Fruit fly (Drosophila melanogaster) whole organism, embryonic: Measurements from ENCODE around the gene CG11986.
A peak's percentile ranks its signal among the peaks of the same experiment; 100 is the strongest.

Source experiments
- Atf-2 ChIP-seq: fragments of 200-800 bp; sonication (Bioruptor generic); optimal IDR thresholded peaks from 2 replicates; lab custom pipeline; 2016; ENCODE audit warnings: missing biosample characterization, missing genetic modification characterization
- Bgb ChIP-seq: fragments of 200-800 bp; sonication (Bioruptor generic); IDR thresholded peaks from 2 replicates; pipeline ENCODE4 v1.3.6; 2022; ENCODE audit warnings: missing biosample characterization, missing genetic modification characterization; ENCODE audit not compliant: partially characterized antibody
- CG10431 ChIP-seq: fragments of 200-800 bp; sonication (Bioruptor generic); optimal IDR thresholded peaks from 3 replicates; lab custom pipeline; 2018; ENCODE audit warnings: missing biosample characterization, mild to moderate bottlenecking, missing genetic modification characterization
- CG10959 ChIP-seq: fragments of 200-800 bp; sonication (Bioruptor generic); IDR thresholded peaks from 2 replicates; pipeline ENCODE4 v1.3.6; 2022; ENCODE audit warnings: missing biosample characterization, missing genetic modification characterization
- CG10979 ChIP-seq: fragments of 200-800 bp; sonication (Bioruptor generic); optimal IDR thresholded peaks from 2 replicates; lab custom pipeline; 2018; ENCODE audit warnings: missing biosample characterization, mild to moderate bottlenecking, missing genetic modification characterization, moderate library complexity
- CG12155 ChIP-seq: fragments of 200-800 bp; sonication (Bioruptor generic); optimal IDR thresholded peaks from 3 replicates; lab custom pipeline; 2016; ENCODE audit warnings: missing biosample characterization, missing genetic modification characterization
- CG12219 ChIP-seq: fragments of 200-800 bp; sonication (Bioruptor generic); optimal IDR thresholded peaks from 3 replicates; lab custom pipeline; 2018; ENCODE audit warnings: missing biosample characterization, mild to moderate bottlenecking, missing genetic modification characterization
- CG17359 ChIP-seq: fragments of 200-800 bp; sonication (Bioruptor generic); optimal IDR thresholded peaks from 3 replicates; lab custom pipeline; 2018; ENCODE audit warnings: missing biosample characterization, mild to moderate bottlenecking, missing genetic modification characterization, moderate library complexity
- CG18476 ChIP-seq: fragments of 200-800 bp; sonication (Bioruptor generic); optimal IDR thresholded peaks from 2 replicates; lab custom pipeline; 2016; ENCODE audit warnings: missing biosample characterization, mild to moderate bottlenecking, missing genetic modification characterization
- CG18599 ChIP-seq: fragments of 200-800 bp; sonication (Bioruptor generic); optimal IDR thresholded peaks from 3 replicates; lab custom pipeline; 2017; ENCODE audit warnings: missing biosample characterization, missing genetic modification characterization, mild to moderate bottlenecking, moderate library complexity, missing genetic modification reagents
- CG18619 ChIP-seq: fragments of 200-800 bp; sonication (Bioruptor generic); optimal IDR thresholded peaks from 3 replicates; lab custom pipeline; 2017; ENCODE audit warnings: missing biosample characterization, mild to moderate bottlenecking, missing genetic modification characterization
- CG2129 ChIP-seq: fragments of 200-800 bp; sonication (Bioruptor generic); IDR thresholded peaks from 2 replicates; pipeline ENCODE4 v1.3.6; 2022; ENCODE audit warnings: missing biosample characterization, missing genetic modification characterization; ENCODE audit not compliant: partially characterized antibody
- CG31224 ChIP-seq: fragments of 200-800 bp; sonication (Bioruptor generic); IDR thresholded peaks from 2 replicates; pipeline ENCODE4 v1.3.6; 2022; ENCODE audit warnings: missing biosample characterization, missing genetic modification characterization
- CG34224 ChIP-seq: fragments of 200-800 bp; sonication (Bioruptor generic); IDR thresholded peaks from 3 replicates; pipeline ENCODE4 v1.3.6; 2022; ENCODE audit warnings: missing biosample characterization, missing genetic modification characterization; ENCODE audit not compliant: partially characterized antibody
- CG6175 ChIP-seq: fragments of 200-800 bp; sonication (Bioruptor generic); IDR thresholded peaks from 3 replicates; pipeline ENCODE4 v1.3.6; 2022; ENCODE audit warnings: missing biosample characterization, missing genetic modification characterization
- CG6272 ChIP-seq: fragments of 200-800 bp; sonication (Bioruptor generic); IDR thresholded peaks from 2 replicates; pipeline ENCODE4 v1.3.6; 2022; ENCODE audit warnings: missing biosample characterization, missing genetic modification characterization
- CG6791 ChIP-seq: fragments of 200-800 bp; sonication (Bioruptor generic); IDR thresholded peaks from 3 replicates; pipeline ENCODE4 v1.3.6; 2022; ENCODE audit warnings: missing biosample characterization, missing genetic modification characterization; ENCODE audit not compliant: partially characterized antibody
- CG8089 ChIP-seq: fragments of 200-800 bp; sonication (Bioruptor generic); optimal IDR thresholded peaks from 3 replicates; lab custom pipeline; 2016; ENCODE audit warnings: missing biosample characterization, missing genetic modification characterization
- Camta ChIP-seq: fragments of 200-800 bp; sonication (Bioruptor generic); optimal IDR thresholded peaks from 2 replicates; lab custom pipeline; 2016; ENCODE audit warnings: missing biosample characterization, missing genetic modification characterization
- Dip2 ChIP-seq: fragments of 200-800 bp; sonication (Bioruptor generic); IDR thresholded peaks from 2 replicates; pipeline ENCODE4 v1.3.6; 2022; ENCODE audit warnings: missing biosample characterization, missing genetic modification characterization
- Drgx ChIP-seq: fragments of 200-800 bp; sonication (Bioruptor generic); IDR thresholded peaks from 2 replicates; pipeline ENCODE4 v1.3.6; 2022; ENCODE audit warnings: missing biosample characterization, missing genetic modification characterization
- HLH54F ChIP-seq: fragments of 200-800 bp; sonication (Bioruptor generic); optimal IDR thresholded peaks from 3 replicates; lab custom pipeline; 2016; ENCODE audit warnings: missing biosample characterization, missing genetic modification characterization
- MBD-R2 ChIP-seq: fragments of 200-800 bp; sonication (Bioruptor generic); IDR thresholded peaks from 2 replicates; pipeline ENCODE4 v1.3.6; 2022; ENCODE audit warnings: missing biosample characterization, missing genetic modification characterization
- Myb ChIP-seq: fragments of 200-800 bp; sonication (Bioruptor generic); optimal IDR thresholded peaks from 2 replicates; lab custom pipeline; 2016; ENCODE audit warnings: missing biosample characterization, missing genetic modification characterization
- NC2β ChIP-seq: fragments of 200-800 bp; sonication (Bioruptor generic); optimal IDR thresholded peaks from 2 replicates; lab custom pipeline; 2016; ENCODE audit warnings: missing biosample characterization, missing genetic modification characterization
- NFAT ChIP-seq: fragments of 200-800 bp; sonication (Bioruptor generic); IDR thresholded peaks from 2 replicates; pipeline ENCODE4 v1.3.6; 2022; ENCODE audit warnings: missing biosample characterization, missing genetic modification characterization
- Nf-YC ChIP-seq: fragments of 200-800 bp; optimal IDR thresholded peaks from 3 replicates; lab custom pipeline; 2019; ENCODE audit warnings: missing biosample characterization, mild to moderate bottlenecking, missing genetic modification characterization, moderate library complexity
- Oli ChIP-seq: fragments of 200-800 bp; sonication (Bioruptor generic); optimal IDR thresholded peaks from 2 replicates; lab custom pipeline; 2018; ENCODE audit warnings: missing biosample characterization, mild to moderate bottlenecking, missing genetic modification characterization, moderate library complexity
- Rfx ChIP-seq: fragments of 200-800 bp; sonication (Bioruptor generic); IDR thresholded peaks from 2 replicates; pipeline ENCODE4 v1.3.6; 2022; ENCODE audit warnings: missing biosample characterization, missing genetic modification characterization
- Side ChIP-seq: fragments of 200-800 bp; sonication (Bioruptor generic); optimal IDR thresholded peaks from 2 replicates; lab custom pipeline; 2016; ENCODE audit warnings: missing biosample characterization, missing genetic modification characterization
- Xbp1 ChIP-seq: fragments of 200-800 bp; sonication (Bioruptor generic); optimal IDR thresholded peaks from 3 replicates; lab custom pipeline; 2016; ENCODE audit warnings: missing biosample characterization, mild to moderate bottlenecking, missing genetic modification characterization
- al ChIP-seq: fragments of 200-800 bp; sonication (Bioruptor generic); IDR thresholded peaks from 2 replicates; pipeline ENCODE4 v1.3.6; 2022; ENCODE audit warnings: missing biosample characterization, missing genetic modification characterization
- ara ChIP-seq: fragments of 200-800 bp; sonication (Bioruptor generic); IDR thresholded peaks from 2 replicates; pipeline ENCODE4 v1.3.6; 2022; ENCODE audit warnings: missing biosample characterization, missing genetic modification characterization
- az2 ChIP-seq: fragments of 200-800 bp; sonication (Bioruptor generic); optimal IDR thresholded peaks from 3 replicates; lab custom pipeline; 2016; ENCODE audit warnings: missing biosample characterization, missing genetic modification characterization
- chif ChIP-seq, 2 experiments: fragments of 200-800 bp; sonication (Bioruptor generic); optimal IDR thresholded peaks; 3 replicates each; lab custom pipeline; 2016; ENCODE audit warnings: missing biosample characterization in 2 of 2, missing genetic modification characterization in 2 of 2
- ci ChIP-seq: fragments of 200-800 bp; sonication (Bioruptor generic); IDR thresholded peaks from 3 replicates; pipeline ENCODE4 v1.3.6; 2022; ENCODE audit warnings: missing biosample characterization, missing genetic modification characterization
- dm ChIP-seq: fragments of 200-800 bp; sonication (Bioruptor generic); optimal IDR thresholded peaks from 3 replicates; lab custom pipeline; 2016; ENCODE audit warnings: missing biosample characterization, missing genetic modification characterization
- eyg ChIP-seq: fragments of 200-800 bp; sonication (Bioruptor generic); optimal IDR thresholded peaks from 3 replicates; lab custom pipeline; 2016; ENCODE audit warnings: missing biosample characterization, missing genetic modification characterization
- grau ChIP-seq: fragments of 200-800 bp; optimal IDR thresholded peaks from 3 replicates; lab custom pipeline; 2019; ENCODE audit warnings: missing biosample characterization, mild to moderate bottlenecking, missing genetic modification characterization, moderate library complexity
- ind ChIP-seq: fragments of 200-800 bp; sonication (Bioruptor generic); optimal IDR thresholded peaks from 3 replicates; lab custom pipeline; 2016; ENCODE audit warnings: missing biosample characterization, missing genetic modification characterization
- insv ChIP-seq, 2 experiments: fragments of 200-800 bp; sonication (Bioruptor generic); optimal IDR thresholded peaks; 3 replicates each; lab custom pipeline; 2016 to 2018; ENCODE audit warnings: missing biosample characterization in 2 of 2, missing genetic modification characterization in 2 of 2
- lbe ChIP-seq: fragments of 200-800 bp; sonication (Bioruptor generic); optimal IDR thresholded peaks from 2 replicates; lab custom pipeline; 2016; ENCODE audit warnings: missing biosample characterization, mild to moderate bottlenecking, missing genetic modification characterization
- mam ChIP-seq: fragments of 200-800 bp; sonication (Bioruptor generic); optimal IDR thresholded peaks from 3 replicates; lab custom pipeline; 2016; ENCODE audit warnings: missing biosample characterization, missing genetic modification characterization
- org-1 ChIP-seq: fragments of 200-800 bp; sonication (Bioruptor generic); optimal IDR thresholded peaks from 2 replicates; lab custom pipeline; 2017; ENCODE audit warnings: missing biosample characterization, missing genetic modification characterization
- otp ChIP-seq: fragments of 200-800 bp; sonication (Bioruptor generic); IDR thresholded peaks from 3 replicates; pipeline ENCODE4, ENCODE4 v1.3.6; 2022; ENCODE audit warnings: missing biosample characterization, missing genetic modification characterization
- ranshi ChIP-seq: fragments of 200-800 bp; sonication (Bioruptor generic); IDR thresholded peaks from 2 replicates; pipeline ENCODE4 v1.3.6; 2022; ENCODE audit warnings: missing biosample characterization, missing genetic modification characterization
- so ChIP-seq: fragments of 200-800 bp; sonication (Bioruptor generic); IDR thresholded peaks from 3 replicates; pipeline ENCODE4 v1.3.6; 2022; ENCODE audit warnings: missing biosample characterization, missing genetic modification characterization
- tgo ChIP-seq: fragments of 200-800 bp; sonication (Bioruptor generic); IDR thresholded peaks from 3 replicates; pipeline ENCODE4 v1.3.6; 2022; ENCODE audit warnings: missing biosample characterization, missing genetic modification characterization
- tin ChIP-seq: fragments of 200-800 bp; sonication (Bioruptor generic); optimal IDR thresholded peaks from 3 replicates; lab custom pipeline; 2016; ENCODE audit warnings: missing biosample characterization, missing genetic modification characterization
- twi ChIP-seq: fragments of 200-800 bp; optimal IDR thresholded peaks from 2 replicates; lab custom pipeline; 2019; ENCODE audit warnings: missing biosample characterization, mild to moderate bottlenecking, missing genetic modification characterization, moderate library complexity
- vvl ChIP-seq: fragments of 200-800 bp; sonication (Bioruptor generic); IDR thresholded peaks from 2 replicates; pipeline ENCODE4 v1.3.6; 2022; ENCODE audit warnings: missing biosample characterization, missing genetic modification characterization
- wdn ChIP-seq: fragments of 200-800 bp; sonication (Bioruptor generic); IDR thresholded peaks from 2 replicates; pipeline ENCODE4 v1.3.6; 2022; ENCODE audit warnings: missing biosample characterization, missing genetic modification characterization

The CG11986 gene

DNA sequence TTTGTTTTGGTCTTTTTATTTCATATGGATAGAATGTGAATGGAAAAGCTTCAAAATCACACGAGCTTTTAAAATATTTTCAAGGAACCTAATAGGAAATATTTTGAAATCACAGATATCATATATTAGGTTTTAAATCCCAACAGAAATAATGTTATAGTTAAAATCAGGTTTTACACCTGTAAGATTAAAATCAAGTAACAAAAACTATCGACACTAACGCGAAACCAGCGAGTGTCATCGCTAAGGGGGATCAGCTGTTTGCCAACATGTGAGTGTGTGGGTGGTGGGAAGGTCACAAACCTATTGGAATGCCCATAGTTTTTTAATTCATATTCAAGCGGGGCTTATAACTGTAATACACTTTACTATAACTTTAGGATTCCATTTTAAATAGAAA, 23.4 kb downstream of the CG11986 start, which contains the start of gene hyx (continued):
- peak; percentile 29 for TF ChIP-seq CG12219 (GFP tag; lab: Kevin White, UChicago)
- TF ChIP-seq Oli (tag; lab: Kevin White, UChicago), result no peak
- no peak for TF ChIP-seq otp (GFP tag; lab: Robert Waterston, UW)
- no peak for TF ChIP-seq CG10431
- no peak for TF ChIP-seq Dip2
- TF ChIP-seq insv (GFP tag; optimal IDR thresholded peaks at IDR 0.05; lab: Kevin White, UChicago), result peak in 1 of 2 experiments; percentile 22
- no peak for TF ChIP-seq org-1
- TF ChIP-seq CG34224, result peak; percentile 86
- TF ChIP-seq eyg, result no peak
- peak; percentile 27 for TF ChIP-seq Side
- TF ChIP-seq Rfx (GFP tag; lab: Robert Waterston, UW), result peak; percentile 73
- no peak for TF ChIP-seq CG10959
- peak; percentile 49 for TF ChIP-seq dm (GFP tag; lab: Kevin White, UChicago)
- TF ChIP-seq MBD-R2, result peak; percentile 69
- peak; percentile 40 for TF ChIP-seq Myb
- TF ChIP-seq Bgb (GFP tag; lab: Robert Waterston, UW), result peak; percentile 83
- TF ChIP-seq ara (GFP tag; lab: Robert Waterston, UW), result no peak
- TF ChIP-seq ci (GFP tag; lab: Robert Waterston, UW), result peak; percentile 36; the same call in 1 of the 3 replicates
- no peak for TF ChIP-seq so
- TF ChIP-seq tgo (GFP tag; lab: Robert Waterston, UW), result peak; percentile 56; the same call in 1 of the 3 replicates
- peak; percentile 22 for TF ChIP-seq CG18619 (GFP tag; lab: Kevin White, UChicago)
- peak; percentile 82 for TF ChIP-seq CG2129 (GFP tag; lab: Robert Waterston, UW)
- TF ChIP-seq Camta, result peak; percentile 47
- peak; percentile 79 for TF ChIP-seq CG6791 (GFP tag; lab: Robert Waterston, UW)
- peak; percentile 23 for TF ChIP-seq ind
- TF ChIP-seq Xbp1 (GFP tag; lab: Kevin White, UChicago), result peak; percentile 47
- peak; percentile 44 for TF ChIP-seq CG17359
- no peak for TF ChIP-seq CG18476 (GFP tag; lab: Kevin White, UChicago)
- peak in 1 of 2 experiments; percentile 16 for TF ChIP-seq chif (GFP tag; optimal IDR thresholded peaks at IDR 0.05; lab: Kevin White, UChicago)
- peak; percentile 25 for TF ChIP-seq CG18599
- peak; percentile 47 for TF ChIP-seq tin (GFP tag; lab: Kevin White, UChicago)
- TF ChIP-seq twi, result peak; percentile 20
- peak; percentile 48 for TF ChIP-seq Nf-YC (tag; lab: Kevin White, UChicago)
- TF ChIP-seq lbe (GFP tag; lab: Kevin White, UChicago), result peak; percentile 39
- TF ChIP-seq ranshi (GFP tag; lab: Robert Waterston, UW), result peak; percentile 37; the same call in 1 of the 2 replicates
- no peak for TF ChIP-seq Drgx
- peak; percentile 58; the same call in 1 of the 2 replicates for TF ChIP-seq vvl (GFP tag; lab: Robert Waterston, UW)
- peak; percentile 17 for TF ChIP-seq NC2β (GFP tag; lab: Kevin White, UChicago)
- no peak for TF ChIP-seq CG31224
- peak; percentile 49 for TF ChIP-seq az2 (GFP tag; lab: Kevin White, UChicago)
- TF ChIP-seq al (GFP tag; lab: Robert Waterston, UW), result 0 out of 2 replicates have a peak, but pooled peaks have one; percentile 31
- TF ChIP-seq wdn (GFP tag; lab: Robert Waterston, UW), result no peak
- no peak for TF ChIP-seq CG6175
- TF ChIP-seq Atf-2 (GFP tag; lab: Kevin White, UChicago), result no peak
- TF ChIP-seq grau (tag; lab: Kevin White, UChicago), result peak; percentile 53
- TF ChIP-seq CG6272, result no peak
- TF ChIP-seq CG12155 (GFP tag; lab: Kevin White, UChicago), result peak; percentile 87
- no peak for TF ChIP-seq CG8089
- TF ChIP-seq mam, result peak; percentile 59
- TF ChIP-seq HLH54F (GFP tag; lab: Kevin White, UChicago), result peak; percentile 13
- TF ChIP-seq CG10979 (tag; lab: Kevin White, UChicago), result peak; percentile 26
- TF ChIP-seq NFAT, result peak; percentile 58; the same call in 1 of the 2 replicates
